Worm (Caenorhabditis elegans) whole organism, early embryonic: Measurements from ENCODE around the gene sulp-5.

Source experiments
- B0310.2 ChIP-seq: sonication (generic microtip); optimal IDR thresholded peaks from 2 replicates; lab custom pipeline; 2016; ENCODE audit warnings: mild to moderate bottlenecking, missing genetic modification characterization, missing compliant biosample characterization
- ama-1 ChIP-seq: fragments of 150-350 bp; optimal IDR thresholded peaks from 2 replicates; lab custom pipeline; 2014
- ceh-13 ChIP-seq: fragments of 200-800 bp; sonication (Bioruptor generic); optimal IDR thresholded peaks from 2 replicates; lab custom pipeline; 2018; ENCODE audit warnings: mild to moderate bottlenecking, missing genetic modification characterization, missing compliant biosample characterization
- ceh-36 ChIP-seq: sonication (generic microtip); optimal IDR thresholded peaks from 2 replicates; lab custom pipeline; 2016; ENCODE audit warnings: missing genetic modification characterization, inconsistent platforms, missing compliant biosample characterization
- flt-1 ChIP-seq: fragments of 200-800 bp; sonication (Bioruptor generic); IDR thresholded peaks from 2 replicates; pipeline ENCODE4 v1.3.6; 2022; ENCODE audit warnings: missing genetic modification characterization, missing compliant biosample characterization
- hmbx-1 ChIP-seq: sonication (generic microtip); optimal IDR thresholded peaks from 2 replicates; lab custom pipeline; 2016; ENCODE audit warnings: mild to moderate bottlenecking, missing genetic modification characterization, missing compliant biosample characterization
- hnd-1 ChIP-seq: sonication (generic microtip); optimal IDR thresholded peaks from 2 replicates; lab custom pipeline; 2016; ENCODE audit warnings: missing genetic modification characterization, missing compliant biosample characterization
- scrt-1 ChIP-seq: fragments of 200-800 bp; sonication (Bioruptor generic); IDR thresholded peaks from 2 replicates; pipeline ENCODE4 v1.3.6; 2022; ENCODE audit warnings: missing genetic modification characterization, missing compliant biosample characterization
- sea-1 ChIP-seq: fragments of 200-800 bp; sonication (Bioruptor generic); conservative IDR thresholded peaks from 2 replicates; pipeline ENCODE4 v1.3.6; 2022; ENCODE audit warnings: missing genetic modification characterization, missing compliant biosample characterization
- tbx-11 ChIP-seq: fragments of 200-800 bp; sonication (Bioruptor generic); IDR thresholded peaks from 2 replicates; pipeline ENCODE4 v1.3.6; 2022; ENCODE audit warnings: missing genetic modification characterization, missing compliant biosample characterization
- tbx-37 ChIP-seq: fragments of 200-800 bp; sonication (Bioruptor generic); conservative IDR thresholded peaks from 2 replicates; pipeline ENCODE4 v1.3.6; 2022; ENCODE audit warnings: missing genetic modification reagents, missing genetic modification characterization, missing compliant biosample characterization
- tra-4 ChIP-seq: sonication (generic microtip); optimal IDR thresholded peaks from 2 replicates; lab custom pipeline; 2017; ENCODE audit warnings: missing genetic modification characterization, missing compliant biosample characterization

ce11 chrV:11875060-11875459 lies 4.8 kb upstream of the sulp-5 start, which contains the start of gene sulp-4:
- TF ChIP-seq flt-1 (GFP tag; lab: Robert Waterston, UW), result no peak
- no peak for TF ChIP-seq B0310.2
- TF ChIP-seq hnd-1 (tag; lab: Kevin White, UChicago), result no peak
- no peak for TF ChIP-seq tbx-37
- no peak for TF ChIP-seq tra-4 (tag; lab: Kevin White, UChicago)
- no peak for TF ChIP-seq ceh-36 (tag; lab: Kevin White, UChicago)
- TF ChIP-seq ama-1 (lab: Kevin White, UChicago), result no peak
- no peak for TF ChIP-seq scrt-1
- TF ChIP-seq hmbx-1 (tag; lab: Kevin White, UChicago), result no peak
- TF ChIP-seq sea-1, result no peak
- TF ChIP-seq tbx-11 (GFP tag; lab: Robert Waterston, UW), result no peak
- TF ChIP-seq ceh-13 (GFP tag; lab: Kevin White, UChicago), result no peak
